Fruit fly (Drosophila melanogaster) whole organism, wandering third instar larva: ENCODE results near the gene PIG-B.
A peak's percentile ranks its signal among the peaks of the same experiment; 100 is the strongest.

Source experiments
- CG32264 ChIP-seq: fragments of 200-800 bp; sonication (Bioruptor generic); optimal IDR thresholded peaks from 2 replicates; lab custom pipeline; 2016; ENCODE audit warnings: missing biosample characterization, missing genetic modification characterization
- CG9705 ChIP-seq: fragments of 200-800 bp; sonication (Bioruptor generic); optimal IDR thresholded peaks from 2 replicates; lab custom pipeline; 2018; ENCODE audit warnings: missing biosample characterization, mild to moderate bottlenecking, missing genetic modification characterization
- CrebA ChIP-seq: fragments of 200-800 bp; sonication (Bioruptor generic); optimal IDR thresholded peaks from 2 replicates; lab custom pipeline; 2016; ENCODE audit warnings: missing biosample characterization, mild to moderate bottlenecking, missing genetic modification characterization, borderline replicate concordance
- Dfd ChIP-seq: fragments of >200 bp; optimal IDR thresholded peaks from 2 replicates; lab custom pipeline; 2017; ENCODE audit warnings: missing biosample characterization, missing genetic modification characterization
- Dif ChIP-seq: fragments of 200-275, 200-300 bp; sonication (Bioruptor generic); optimal IDR thresholded peaks from 2 replicates; lab custom pipeline; 2018; ENCODE audit warnings: missing biosample characterization, missing genetic modification characterization; ENCODE audit not compliant: partially characterized antibody
- GATAd ChIP-seq: sonication (Bioruptor generic); optimal IDR thresholded peaks from 2 replicates; lab custom pipeline; 2016; ENCODE audit warnings: missing biosample characterization, missing genetic modification characterization
- HLH106 ChIP-seq: fragments of 200-800 bp; optimal IDR thresholded peaks from 3 replicates; lab custom pipeline; 2019; ENCODE audit warnings: missing biosample characterization, mild to moderate bottlenecking, missing genetic modification characterization, moderate library complexity
- Hnf4 ChIP-seq: fragments of 200-800 bp; sonication (Bioruptor generic); optimal IDR thresholded peaks from 2 replicates; lab custom pipeline; 2016; ENCODE audit warnings: missing biosample characterization, mild to moderate bottlenecking, missing genetic modification characterization
- Hr78 ChIP-seq: fragments of >200 bp; optimal IDR thresholded peaks from 2 replicates; lab custom pipeline; 2017; ENCODE audit warnings: missing biosample characterization, missing genetic modification characterization
- Jra ChIP-seq: sonication (Bioruptor generic); optimal IDR thresholded peaks from 2 replicates; lab custom pipeline; 2016; ENCODE audit warnings: missing biosample characterization, missing genetic modification characterization
- Mio ChIP-seq: sonication (Bioruptor generic); optimal IDR thresholded peaks from 2 replicates; lab custom pipeline; 2016; ENCODE audit warnings: missing biosample characterization, missing genetic modification characterization
- Myc ChIP-seq: fragments of >200 bp; optimal IDR thresholded peaks from 2 replicates; lab custom pipeline; 2017
- N ChIP-seq: fragments of >200 bp; optimal IDR thresholded peaks from 2 replicates; lab custom pipeline; 2018; ENCODE audit warnings: missing biosample characterization, missing external identifiers, missing genetic modification characterization
- OdsH ChIP-seq: fragments of 200-800 bp; sonication (Bioruptor generic); optimal IDR thresholded peaks from 2 replicates; lab custom pipeline; 2016; ENCODE audit warnings: missing biosample characterization, mild to moderate bottlenecking, missing genetic modification characterization
- Rel ChIP-seq, 2 experiments: fragments of 200-800 bp; sonication (Bioruptor generic) in 1 of 2; optimal IDR thresholded peaks; 2 replicates in 1 of 2; 3 replicates in 1 of 2; lab custom pipeline; 2016 to 2019; ENCODE audit warnings: mild to moderate bottlenecking in 2 of 2, missing biosample characterization in 2 of 2, missing genetic modification characterization in 2 of 2, moderate library complexity in 1 of 2
- Sp1 ChIP-seq: fragments of 200-800 bp; sonication (Bioruptor generic); optimal IDR thresholded peaks from 3 replicates; lab custom pipeline; 2019; ENCODE audit warnings: missing biosample characterization, mild to moderate bottlenecking, missing genetic modification characterization, moderate library complexity
- Vsx2 ChIP-seq: fragments of 200-300, 225-300 bp; sonication (Bioruptor generic); optimal IDR thresholded peaks from 2 replicates; lab custom pipeline; 2018; ENCODE audit warnings: missing biosample characterization, missing genetic modification characterization; ENCODE audit not compliant: partially characterized antibody
- br ChIP-seq: fragments of 200-800 bp; sonication (Bioruptor generic); optimal IDR thresholded peaks from 2 replicates; lab custom pipeline; 2016; ENCODE audit warnings: missing biosample characterization, missing genetic modification characterization
- brk ChIP-seq: fragments of 200-800 bp; sonication (Bioruptor generic); optimal IDR thresholded peaks from 2 replicates; lab custom pipeline; 2016; ENCODE audit warnings: missing biosample characterization, mild to moderate bottlenecking, missing genetic modification characterization
- dl ChIP-seq, 2 experiments: fragments of 175-275, 200-275 bp in 1 of 2; fragments of 200-275 bp in 1 of 2; sonication (Bioruptor generic); optimal IDR thresholded peaks; lab custom pipeline; 2018; ENCODE audit warnings: mild to moderate bottlenecking in 2 of 2, missing biosample characterization in 2 of 2, missing genetic modification characterization in 2 of 2, moderate library complexity in 2 of 2; ENCODE audit not compliant: partially characterized antibody in 2 of 2, insufficient read depth in 1 of 2
- dmrt93B ChIP-seq: fragments of 200-800 bp; sonication (Bioruptor generic); optimal IDR thresholded peaks from 2 replicates; lab custom pipeline; 2018; ENCODE audit warnings: missing biosample characterization, mild to moderate bottlenecking, missing genetic modification characterization
- dsf ChIP-seq: sonication (Bioruptor generic); optimal IDR thresholded peaks from 2 replicates; lab custom pipeline; 2016; ENCODE audit warnings: missing biosample characterization, missing genetic modification characterization, borderline replicate concordance
- ey ChIP-seq: fragments of 200-800 bp; sonication (Bioruptor generic); optimal IDR thresholded peaks from 2 replicates; lab custom pipeline; 2016; ENCODE audit warnings: missing biosample characterization, missing genetic modification characterization
- foxo ChIP-seq, 2 experiments: fragments of 200-800 bp; sonication (Bioruptor generic); optimal IDR thresholded peaks; 2 replicates in 1 of 2; 3 replicates in 1 of 2; lab custom pipeline; 2016 to 2017; ENCODE audit warnings: missing biosample characterization in 2 of 2, missing genetic modification characterization in 2 of 2
- fru ChIP-seq: fragments of 200-800 bp; sonication (Bioruptor generic); optimal IDR thresholded peaks from 3 replicates; lab custom pipeline; 2016; ENCODE audit warnings: missing biosample characterization, mild to moderate bottlenecking, missing genetic modification characterization
- h ChIP-seq: fragments of 200-800 bp; sonication (Bioruptor generic); optimal IDR thresholded peaks from 3 replicates; lab custom pipeline; 2016; ENCODE audit warnings: missing biosample characterization, mild to moderate bottlenecking, missing genetic modification characterization
- jim ChIP-seq: fragments of 175-275, 200-325 bp; sonication (Bioruptor generic); optimal IDR thresholded peaks from 2 replicates; lab custom pipeline; 2016; ENCODE audit warnings: missing biosample characterization, mild to moderate bottlenecking, missing genetic modification characterization
- lola ChIP-seq: fragments of >200 bp; optimal IDR thresholded peaks from 2 replicates; lab custom pipeline; 2017; ENCODE audit warnings: missing biosample characterization, missing genetic modification characterization
- pan ChIP-seq: fragments of >200 bp; optimal IDR thresholded peaks from 2 replicates; lab custom pipeline; 2017
- psq ChIP-seq: fragments of 200-800 bp; sonication (Bioruptor generic); optimal IDR thresholded peaks from 3 replicates; lab custom pipeline; 2017; ENCODE audit warnings: missing biosample characterization, mild to moderate bottlenecking, missing genetic modification characterization, moderate library complexity
- rgr ChIP-seq: fragments of 200-800 bp; sonication (Bioruptor generic); optimal IDR thresholded peaks from 3 replicates; lab custom pipeline; 2016; ENCODE audit warnings: missing biosample characterization, mild to moderate bottlenecking, missing genetic modification characterization
- sage ChIP-seq: fragments of 200-800 bp; sonication (Bioruptor generic); optimal IDR thresholded peaks from 2 replicates; lab custom pipeline; 2016; ENCODE audit warnings: missing biosample characterization, mild to moderate bottlenecking, missing genetic modification characterization
- tai ChIP-seq: sonication (Bioruptor generic); optimal IDR thresholded peaks from 2 replicates; lab custom pipeline; 2016; ENCODE audit warnings: missing biosample characterization, missing genetic modification characterization
- usp ChIP-seq: fragments of >200 bp; optimal IDR thresholded peaks from 2 replicates; lab custom pipeline; 2017; ENCODE audit warnings: missing biosample characterization, missing genetic modification characterization
- woc ChIP-seq: sonication (Bioruptor generic); optimal IDR thresholded peaks from 2 replicates; lab custom pipeline; 2016; ENCODE audit warnings: missing biosample characterization, mild to moderate bottlenecking, missing genetic modification characterization

Gene PIG-B

DNA sequence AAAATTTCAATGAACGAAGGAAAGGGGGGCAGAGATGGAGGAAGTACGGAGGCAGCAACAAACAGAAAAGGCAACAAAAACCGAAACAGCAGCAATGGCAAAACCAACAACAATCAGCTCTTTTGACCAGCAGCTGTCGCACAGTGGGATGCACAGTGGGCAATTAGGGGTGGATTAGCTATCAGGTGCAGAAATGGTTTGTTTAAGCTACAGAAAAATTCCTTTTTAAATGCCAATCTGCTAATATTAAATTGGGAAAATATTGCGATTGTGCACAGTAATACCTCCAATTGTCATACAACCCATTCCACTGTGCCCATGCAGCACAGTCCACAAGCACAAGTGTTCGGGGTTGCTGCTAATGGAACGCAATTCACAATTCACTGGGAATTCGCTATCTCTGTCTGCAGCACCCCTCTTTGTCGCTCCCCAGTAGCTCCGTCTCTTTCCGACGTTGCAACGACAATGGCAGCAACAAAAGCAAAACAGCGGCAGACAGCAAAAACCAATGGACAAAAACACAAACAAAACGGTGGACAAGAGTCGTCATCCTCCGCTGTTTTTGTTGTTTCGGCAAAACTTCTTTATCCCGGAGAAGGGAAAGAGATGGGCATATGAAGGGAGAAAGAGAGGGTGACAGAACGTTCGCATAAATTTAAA, 25.9 kb upstream of the PIG-B start (continued):
- TF ChIP-seq lola (GFP tag; lab: Kevin White, UChicago) (no peak), HLH106 (tag; lab: Kevin White, UChicago) (peak; percentile 91), pan (lab: Kevin White, UChicago) (no peak), rgr (GFP tag; lab: Kevin White, UChicago) (peak; percentile 99), woc (GFP tag; lab: Kevin White, UChicago) (peak; percentile 98), dl (GFP tag; optimal IDR thresholded peaks at IDR 0.05; lab: Kevin White, UChicago; ENCODE audit: insufficient read depth in 1 of 2, partially characterized antibody in 2 of 2) (no peak), Dfd (GFP tag; lab: Kevin White, UChicago) (peak; percentile 36), br (GFP tag; lab: Kevin White, UChicago) (peak; percentile 98), Vsx2 (no peak), Hnf4 (GFP tag; lab: Kevin White, UChicago) (peak; percentile 98)

DNA sequence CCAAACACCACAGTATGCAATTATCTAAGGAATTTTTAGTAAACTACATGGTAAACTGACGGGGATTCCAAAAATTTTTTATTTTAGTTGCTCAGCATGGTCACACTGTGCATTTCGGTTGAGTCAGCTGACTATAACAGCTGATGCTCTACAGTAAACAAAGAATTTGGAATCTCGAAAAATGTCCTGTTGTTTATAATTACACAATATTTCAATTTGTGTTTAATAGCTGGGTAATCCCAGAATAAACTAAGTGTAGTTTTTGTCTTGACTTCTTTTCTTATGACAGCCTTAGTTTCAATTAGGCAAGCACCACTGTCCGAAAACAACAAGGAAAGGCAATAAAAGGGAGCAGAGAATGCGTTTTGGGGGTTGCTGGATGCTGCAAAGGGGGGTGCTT, 25.4 kb upstream of the PIG-B start:
- TF ChIP-seq fru (GFP tag; lab: Kevin White, UChicago) = peak; percentile 23
- TF ChIP-seq foxo (GFP tag; optimal IDR thresholded peaks at IDR 0.05; lab: Kevin White, UChicago) = peak in 1 of 2 experiments; percentile 30
- TF ChIP-seq lola (GFP tag; lab: Kevin White, UChicago) = no peak
- no peak for TF ChIP-seq CrebA (GFP tag; lab: Kevin White, UChicago)
- peak; percentile 38 for TF ChIP-seq CG32264
- peak; percentile 12 for TF ChIP-seq rgr (GFP tag; lab: Kevin White, UChicago)
- TF ChIP-seq OdsH (GFP tag; lab: Kevin White, UChicago) = peak; percentile 15
- TF ChIP-seq Hr78 (GFP tag; lab: Kevin White, UChicago) = no peak
- no peak for TF ChIP-seq Dif
- TF ChIP-seq Myc = no peak
- TF ChIP-seq ey (GFP tag; lab: Kevin White, UChicago) = peak; percentile 34
- peak; percentile 15 for TF ChIP-seq br (GFP tag; lab: Kevin White, UChicago)
- TF ChIP-seq GATAd (GFP tag; lab: Kevin White, UChicago) = no peak
- TF ChIP-seq Jra = no peak
- TF ChIP-seq HLH106 (tag; lab: Kevin White, UChicago) = peak; percentile 13
- no peak for TF ChIP-seq pan (lab: Kevin White, UChicago)
- no peak for TF ChIP-seq Rel (GFP tag; optimal IDR thresholded peaks at IDR 0.05; lab: Kevin White, UChicago)
- TF ChIP-seq Rel (tag; optimal IDR thresholded peaks at IDR 0.05; lab: Kevin White, UChicago) = peak; percentile 60
- no peak for TF ChIP-seq woc (GFP tag; lab: Kevin White, UChicago)

DNA sequence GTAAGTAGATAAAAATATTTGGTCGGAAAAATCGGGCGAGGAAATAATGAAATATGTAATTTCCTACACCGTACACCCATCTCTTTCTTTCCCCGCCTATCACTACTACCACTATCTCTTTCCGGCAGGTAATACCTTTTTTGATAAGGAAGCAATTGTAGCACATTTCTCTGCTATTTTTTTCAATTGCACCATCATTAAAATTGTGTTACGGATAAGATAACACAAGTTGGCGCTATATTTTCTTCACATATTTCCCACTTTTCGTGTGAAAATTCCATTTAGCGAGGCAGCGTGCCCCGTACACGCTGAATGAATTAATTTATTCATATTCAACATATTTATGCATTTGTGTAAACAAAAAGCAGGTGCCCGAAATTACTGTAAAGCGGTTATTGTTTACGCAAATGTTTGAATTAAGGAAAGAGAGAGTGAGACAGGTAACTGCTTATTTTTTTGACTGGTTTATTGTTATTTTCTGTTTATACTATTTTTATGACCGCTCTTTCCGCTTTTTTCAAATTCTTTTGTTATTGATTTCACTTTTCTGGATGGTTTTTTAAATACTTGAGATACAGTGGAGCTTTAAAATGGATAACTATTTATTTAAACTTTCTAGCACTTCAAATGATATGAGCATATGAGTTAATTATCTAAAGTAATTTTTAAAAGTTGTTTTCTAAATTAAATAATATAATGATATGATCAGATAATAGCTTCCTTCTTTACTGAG, 24.6 kb upstream of the PIG-B start:
- TF ChIP-seq psq = no peak
- TF ChIP-seq CG32264 = no peak
- TF ChIP-seq HLH106 (tag; lab: Kevin White, UChicago) = peak; percentile 29
- TF ChIP-seq Dfd (GFP tag; lab: Kevin White, UChicago) = no peak
- TF ChIP-seq Myc = no peak
- no peak for TF ChIP-seq Sp1 (GFP tag; lab: Kevin White, UChicago)
- no peak for TF ChIP-seq Vsx2
- peak in 1 of 2 experiments; percentile 38 for TF ChIP-seq foxo (GFP tag; optimal IDR thresholded peaks at IDR 0.05; lab: Kevin White, UChicago)
- peak; percentile 13 for TF ChIP-seq fru (GFP tag; lab: Kevin White, UChicago)
- TF ChIP-seq rgr (GFP tag; lab: Kevin White, UChicago) = no peak
- no peak for TF ChIP-seq GATAd (GFP tag; lab: Kevin White, UChicago)
- no peak for TF ChIP-seq Mio (GFP tag; lab: Kevin White, UChicago)
- no peak for TF ChIP-seq tai (GFP tag; lab: Kevin White, UChicago)
- no peak for TF ChIP-seq Dif
- peak; percentile 19 for TF ChIP-seq woc (GFP tag; lab: Kevin White, UChicago)
- no peak for TF ChIP-seq OdsH (GFP tag; lab: Kevin White, UChicago)

DNA sequence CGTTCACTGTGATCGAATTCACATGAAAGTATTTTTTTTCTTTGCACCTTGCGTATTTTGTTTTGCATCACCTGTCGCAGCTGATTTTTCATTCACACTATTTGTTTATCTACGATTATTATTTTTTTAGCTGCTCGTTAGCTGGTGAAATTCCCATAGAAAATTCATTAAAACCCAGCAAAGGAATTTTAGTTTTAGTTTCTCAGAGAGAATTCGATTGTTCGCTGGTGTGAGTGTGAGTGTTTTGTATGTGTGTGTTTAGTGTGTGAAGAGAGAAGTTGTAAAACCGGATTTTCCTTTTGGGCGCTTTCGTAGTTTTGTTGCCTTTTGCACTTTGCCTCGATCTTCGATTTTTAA, 24.0 kb upstream of the PIG-B start:
- TF ChIP-seq jim (GFP tag; lab: Kevin White, UChicago) = no peak
- TF ChIP-seq, all 38 proteins: peak for 0

DNA sequence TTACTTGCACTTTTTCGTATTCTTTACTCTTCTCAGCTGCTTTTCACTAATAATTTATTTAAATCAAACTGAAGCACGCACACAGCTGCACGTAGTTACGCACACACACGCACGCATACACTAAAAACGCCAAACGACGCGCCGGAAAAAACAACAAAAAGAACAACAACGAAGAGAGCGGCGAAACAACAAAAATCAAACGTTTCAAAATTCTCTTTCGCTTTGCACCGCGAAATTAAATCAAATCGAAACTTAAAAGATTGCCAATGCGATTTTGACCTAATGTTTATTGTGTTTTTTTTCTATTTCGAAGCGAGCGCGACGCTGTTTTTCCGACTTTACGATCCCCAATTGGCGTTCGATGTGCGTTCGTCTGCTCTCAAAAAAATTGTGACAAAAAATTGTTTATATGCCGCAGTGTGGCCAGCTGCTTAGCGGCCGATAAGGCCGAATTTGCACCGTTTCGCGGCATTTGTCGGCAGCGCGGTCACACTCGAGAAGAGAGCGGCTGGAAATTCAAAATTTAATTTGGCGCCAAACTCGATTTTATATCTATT, 23.4 kb upstream of the PIG-B start:
- no peak for TF ChIP-seq dmrt93B (GFP tag; lab: Kevin White, UChicago)
- TF ChIP-seq psq = peak; percentile 22
- TF ChIP-seq Dfd (GFP tag; lab: Kevin White, UChicago) = no peak
- TF ChIP-seq ey (GFP tag; lab: Kevin White, UChicago) = no peak
- TF ChIP-seq usp = no peak
- no peak for TF ChIP-seq jim (GFP tag; lab: Kevin White, UChicago)
- no peak for TF ChIP-seq sage
- TF ChIP-seq Hnf4 (GFP tag; lab: Kevin White, UChicago) = no peak
- TF ChIP-seq CrebA (GFP tag; lab: Kevin White, UChicago) = no peak
- no peak for TF ChIP-seq lola (GFP tag; lab: Kevin White, UChicago)
- peak; percentile 44 for TF ChIP-seq br (GFP tag; lab: Kevin White, UChicago)
- no peak for TF ChIP-seq tai (GFP tag; lab: Kevin White, UChicago)
- TF ChIP-seq N (GFP tag; lab: Kevin White, UChicago) = no peak
- no peak for TF ChIP-seq brk (GFP tag; lab: Kevin White, UChicago)
- peak; percentile 46 for TF ChIP-seq h (GFP tag; lab: Kevin White, UChicago)
- TF ChIP-seq dsf = no peak
- no peak for TF ChIP-seq woc (GFP tag; lab: Kevin White, UChicago)
- TF ChIP-seq Sp1 (GFP tag; lab: Kevin White, UChicago) = peak; percentile 46
- no peak for TF ChIP-seq CG9705 (GFP tag; lab: Kevin White, UChicago)
- TF ChIP-seq Vsx2 = peak; percentile 82
- TF ChIP-seq CG32264 = no peak
- peak in 1 of 2 experiments; percentile 14 for TF ChIP-seq foxo (GFP tag; optimal IDR thresholded peaks at IDR 0.05; lab: Kevin White, UChicago)
